Fruit fly (Drosophila melanogaster): ENCODE results near the gene Lamtor3.

DNA sequence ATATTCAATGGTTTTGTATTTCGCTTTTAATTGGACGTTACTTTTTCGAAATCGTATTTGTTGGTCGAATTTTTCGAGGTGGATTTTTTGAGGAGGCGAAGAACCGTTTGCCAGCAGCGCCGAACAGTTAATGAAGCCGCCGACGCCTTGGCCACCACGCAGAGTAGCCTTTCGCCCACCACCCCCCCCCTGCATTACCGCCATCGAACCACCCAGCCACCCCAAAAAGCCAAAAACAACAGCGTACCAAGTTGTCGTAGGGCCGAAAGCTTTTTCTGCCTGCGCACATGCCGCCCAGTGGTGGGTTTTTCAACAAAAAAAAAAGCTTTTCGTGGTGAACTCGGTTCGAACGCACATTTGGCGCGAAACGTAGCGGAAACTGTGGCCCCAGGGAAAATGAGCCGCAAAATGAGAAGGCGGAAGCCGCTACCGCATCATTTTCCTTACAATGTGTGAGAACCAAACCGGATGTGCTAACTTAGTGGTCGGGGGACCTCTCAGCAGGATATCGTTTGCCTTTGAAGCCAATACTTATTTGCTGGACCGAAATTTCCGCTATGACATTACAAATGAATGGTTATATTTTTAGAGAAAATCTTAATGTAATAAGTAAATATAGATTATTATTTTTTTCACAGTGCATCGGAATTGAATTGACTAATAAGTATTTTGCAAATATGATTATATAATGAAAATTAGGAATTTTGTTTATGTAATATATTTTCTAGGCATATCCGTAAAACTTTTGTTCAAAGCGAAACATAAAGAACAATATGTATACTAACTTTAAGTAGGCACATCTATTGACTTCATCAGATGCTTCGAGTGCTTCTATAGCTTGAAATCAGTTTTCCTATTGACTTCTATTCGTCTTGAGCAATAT, 47.8 kb upstream of the Lamtor3 start, which contains the start of the genes Dif and CG5043:
- TF ChIP-seq CG12768 (GFP tag; optimal IDR thresholded peaks at IDR 0.05) (no peak), ovo (GFP tag; optimal IDR thresholded peaks at IDR 0.05) (no peak), cnc (optimal IDR thresholded peaks at IDR 0.05) (no peak)
